Fruit fly (Drosophila melanogaster): ENCODE results near the gene CG15803.

DNA sequence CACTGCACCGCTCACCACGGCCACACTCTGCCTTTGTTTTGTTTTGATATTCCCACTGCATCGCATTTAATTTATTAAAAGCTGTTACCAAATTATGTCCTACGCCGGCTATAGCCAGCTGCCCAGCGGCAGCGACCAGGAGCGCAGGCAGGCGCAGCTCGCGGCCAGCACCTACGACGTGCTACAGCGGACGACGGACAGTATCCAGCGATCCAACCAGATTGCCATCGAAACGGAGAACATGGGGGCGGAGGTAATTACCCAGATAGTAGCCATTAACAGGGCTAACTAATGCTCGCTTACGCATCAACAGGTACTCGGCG, 39.1 kb upstream of the CG15803 start:
- TF ChIP-seq psq (optimal IDR thresholded peaks at IDR 0.05) (no peak), insv (optimal IDR thresholded peaks at IDR 0.05) (no peak), Sin3A (optimal IDR thresholded peaks at IDR 0.05) (no peak), ttk (optimal IDR thresholded peaks at IDR 0.05) (no peak), h (optimal IDR thresholded peaks at IDR 0.05) (no peak), Myc (optimal IDR thresholded peaks at IDR 0.05) (no peak)

All from Kc167 (cell line).